Fruit fly (Drosophila melanogaster) whole organism: ENCODE data around the gene Syx5.

Source experiments
- pan ChIP-seq: fragments of >200 bp; optimal IDR thresholded peaks from 2 replicates; lab custom pipeline; 2017
- usp ChIP-seq: fragments of >200 bp; optimal IDR thresholded peaks from 2 replicates; lab custom pipeline; 2017; ENCODE audit warnings: missing biosample characterization, missing genetic modification characterization, mixed read lengths

DNA sequence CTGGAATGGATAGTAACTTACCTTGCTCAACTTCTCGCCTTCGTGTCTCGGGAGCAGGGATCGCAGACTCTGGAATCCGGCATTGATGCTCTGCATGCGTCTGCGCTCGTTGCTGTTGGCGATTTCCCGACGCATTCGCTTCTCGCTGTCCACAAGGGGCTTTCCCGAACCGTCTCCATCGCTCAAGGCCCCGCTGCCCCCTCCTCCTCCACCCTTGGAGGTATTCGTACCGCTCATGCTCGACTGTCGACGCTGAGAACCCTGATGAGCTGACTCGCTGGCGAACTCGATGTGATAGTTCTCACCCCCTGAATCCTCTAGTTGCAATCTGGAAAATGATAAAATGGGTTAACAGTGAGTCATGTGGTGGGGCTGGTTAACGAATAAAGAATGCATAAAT lies 28.3 kb upstream of the Syx5 start:
- TF ChIP-seq usp (GFP tag; lab: Kevin White, UChicago), result no peak
- TF ChIP-seq pan (lab: Kevin White, UChicago), result no peak
